Worm (Caenorhabditis elegans) whole organism, L1 larva: ENCODE results near the gene smcr-8.

Experiments
- C16A3.4 ChIP-seq: fragments of 150-350 bp; optimal IDR thresholded peaks from 2 replicates; lab custom pipeline; 2014; ENCODE audit warnings: missing biosample characterization, missing genetic modification characterization
- F16B12.6 ChIP-seq: fragments of 150-350 bp; optimal IDR thresholded peaks from 2 replicates; lab custom pipeline; 2014; ENCODE audit warnings: missing biosample characterization, missing genetic modification characterization
- aha-1 ChIP-seq: fragments of 150-350 bp; optimal IDR thresholded peaks from 2 replicates; lab custom pipeline; 2014; ENCODE audit warnings: missing biosample characterization, missing genetic modification characterization
- aly-2 ChIP-seq: fragments of 150-350 bp; optimal IDR thresholded peaks from 2 replicates; lab custom pipeline; 2014; ENCODE audit warnings: missing biosample characterization, missing genetic modification characterization
- blmp-1 ChIP-seq: fragments of 150-350 bp; optimal IDR thresholded peaks from 2 replicates; lab custom pipeline; 2014; ENCODE audit warnings: missing biosample characterization, missing genetic modification characterization
- ceh-8 ChIP-seq: fragments of 200-800 bp; sonication (Bioruptor generic); optimal IDR thresholded peaks from 2 replicates; lab custom pipeline; 2018; ENCODE audit warnings: mild to moderate bottlenecking, missing genetic modification characterization, moderate library complexity, missing compliant biosample characterization
- ceh-82 ChIP-seq, 3 experiments: fragments of 150-350 bp in 1 of 3; sonication (generic microtip) in 2 of 3; optimal IDR thresholded peaks; 2 replicates each; lab custom pipeline; 2014 to 2017; ENCODE audit warnings: missing biosample characterization in 3 of 3, missing genetic modification characterization in 3 of 3
- ces-1 ChIP-seq: fragments of 150-350 bp; optimal IDR thresholded peaks from 2 replicates; lab custom pipeline; 2014; ENCODE audit warnings: missing biosample characterization, missing genetic modification reagents, missing genetic modification characterization
- dpl-1 ChIP-seq, 3 experiments: fragments of 150-350 bp in 2 of 3; sonication (generic microtip) in 1 of 3; optimal IDR thresholded peaks; 2 replicates each; lab custom pipeline; 2014 to 2017; ENCODE audit warnings: missing biosample characterization in 3 of 3, missing genetic modification characterization in 3 of 3, missing genetic modification reagents in 3 of 3
- efl-1 ChIP-seq, 4 experiments: fragments of 150-350 bp; optimal IDR thresholded peaks in 3 of 4; peaks in 1 of 4; 1 replicate in 1 of 4; 2 replicates in 3 of 4; lab custom pipeline; 2014; ENCODE audit warnings: missing biosample characterization in 2 of 4, missing genetic modification characterization in 2 of 4, missing genetic modification reagents in 2 of 4
- efl-3 ChIP-seq: fragments of 200-800 bp; sonication (Bioruptor generic); optimal IDR thresholded peaks from 2 replicates; lab custom pipeline; 2018; ENCODE audit warnings: mild to moderate bottlenecking, missing genetic modification characterization, missing compliant biosample characterization
- egl-27 ChIP-seq, 2 experiments: fragments of 150-350 bp in 1 of 2; sonication (generic microtip); optimal IDR thresholded peaks; 3 replicates each; lab custom pipeline; 2017 to 2018; ENCODE audit warnings: missing biosample characterization in 2 of 2, missing genetic modification characterization in 2 of 2, missing genetic modification reagents in 2 of 2
- elt-3 ChIP-seq, 6 experiments: fragments of 150-350 bp in 1 of 6; sonication (generic microtip); optimal IDR thresholded peaks; 2 replicates each; lab custom pipeline; 2017 to 2018; ENCODE audit warnings: missing biosample characterization in 6 of 6, missing genetic modification characterization in 6 of 6, inconsistent platforms in 1 of 6
- ets-5 ChIP-seq: fragments of 200-800 bp; sonication (Bioruptor generic); IDR thresholded peaks from 2 replicates; pipeline ENCODE4 v1.3.6; 2022; ENCODE audit warnings: missing genetic modification characterization, missing compliant biosample characterization
- hlh-4 ChIP-seq: sonication (generic microtip); optimal IDR thresholded peaks from 2 replicates; lab custom pipeline; 2016; ENCODE audit warnings: mild to moderate bottlenecking, missing genetic modification characterization, missing compliant biosample characterization
- irx-1 ChIP-seq: sonication (generic microtip); optimal IDR thresholded peaks from 2 replicates; lab custom pipeline; 2016; ENCODE audit warnings: missing genetic modification characterization, missing compliant biosample characterization
- jun-1 ChIP-seq: fragments of 150-350 bp; optimal IDR thresholded peaks from 2 replicates; lab custom pipeline; 2014; ENCODE audit warnings: missing biosample characterization, missing genetic modification reagents, missing genetic modification characterization
- lin-14 ChIP-seq: fragments of 200-800 bp; sonication (Bioruptor generic); optimal IDR thresholded peaks from 2 replicates; lab custom pipeline; 2018; ENCODE audit warnings: mild to moderate bottlenecking, missing genetic modification characterization, moderate library complexity, missing compliant biosample characterization
- lin-35 ChIP-seq, 2 experiments: fragments of 150-350 bp; optimal IDR thresholded peaks; 2 replicates each; lab custom pipeline; 2014; ENCODE audit warnings: missing biosample characterization in 2 of 2, missing genetic modification characterization in 2 of 2, missing genetic modification reagents in 2 of 2
- lsy-2 ChIP-seq, 2 experiments: fragments of 150-350 bp; optimal IDR thresholded peaks; 2 replicates each; lab custom pipeline; 2014; ENCODE audit warnings: missing biosample characterization in 2 of 2, missing genetic modification characterization in 2 of 2
- mab-9 ChIP-seq: fragments of 200-800 bp; sonication (Bioruptor generic); IDR thresholded peaks from 2 replicates; pipeline ENCODE4 v1.3.6; 2022; ENCODE audit warnings: missing genetic modification reagents, missing genetic modification characterization, missing compliant biosample characterization
- mdl-1 ChIP-seq, 2 experiments: fragments of 150-350 bp; optimal IDR thresholded peaks; 2 replicates each; lab custom pipeline; 2014 to 2017; ENCODE audit warnings: missing biosample characterization in 2 of 2, missing genetic modification characterization in 2 of 2, inconsistent platforms in 1 of 2
- mef-2 ChIP-seq: fragments of 150-350 bp; optimal IDR thresholded peaks from 2 replicates; lab custom pipeline; 2014; ENCODE audit warnings: missing biosample characterization, missing genetic modification characterization
- mep-1 ChIP-seq: fragments of 150-350 bp; optimal IDR thresholded peaks from 2 replicates; lab custom pipeline; 2014; ENCODE audit warnings: missing biosample characterization, missing genetic modification characterization
- nhr-19 ChIP-seq: fragments of 200-800 bp; sonication (Bioruptor generic); conservative IDR thresholded peaks from 2 replicates; pipeline ENCODE4 v1.3.6; 2022; ENCODE audit warnings: missing genetic modification characterization, missing compliant biosample characterization
- nhr-20 ChIP-seq: sonication (generic microtip); optimal IDR thresholded peaks from 2 replicates; lab custom pipeline; 2016; ENCODE audit warnings: mild to moderate bottlenecking, missing genetic modification characterization, missing compliant biosample characterization
- nhr-47 ChIP-seq: sonication (generic microtip); optimal IDR thresholded peaks from 2 replicates; lab custom pipeline; 2016; ENCODE audit warnings: mild to moderate bottlenecking, missing genetic modification characterization, moderate library complexity, missing compliant biosample characterization
- nhr-71 ChIP-seq: sonication (generic microtip); optimal IDR thresholded peaks from 2 replicates; lab custom pipeline; 2016; ENCODE audit warnings: mild to moderate bottlenecking, missing genetic modification characterization, moderate library complexity, missing compliant biosample characterization
- nhr-84 ChIP-seq: sonication (generic microtip); optimal IDR thresholded peaks from 2 replicates; lab custom pipeline; 2017; ENCODE audit warnings: missing biosample characterization, missing genetic modification characterization
- nhr-85 ChIP-seq: sonication (generic microtip); peaks from one replicate; lab custom pipeline; 2016; ENCODE audit warnings: missing genetic modification characterization, inconsistent platforms, missing compliant biosample characterization
- nhr-90 ChIP-seq: sonication (generic microtip); optimal IDR thresholded peaks from 2 replicates; lab custom pipeline; 2016; ENCODE audit warnings: mild to moderate bottlenecking, missing genetic modification characterization, missing compliant biosample characterization; ENCODE audit not compliant: poor library complexity
- pag-3 ChIP-seq: sonication (generic microtip); optimal IDR thresholded peaks from 2 replicates; lab custom pipeline; 2017; ENCODE audit warnings: missing genetic modification characterization, mild to moderate bottlenecking, missing compliant biosample characterization, antibody characterized with exemption, borderline replicate concordance; ENCODE audit not compliant: insufficient read depth
- pax-3 ChIP-seq: fragments of 200-800 bp; sonication (Bioruptor generic); optimal IDR thresholded peaks from 2 replicates; lab custom pipeline; 2018; ENCODE audit warnings: mild to moderate bottlenecking, missing genetic modification characterization, moderate library complexity, missing compliant biosample characterization
- snpc-4 ChIP-seq: fragments of 150-350 bp; optimal IDR thresholded peaks from 2 replicates; lab custom pipeline; 2014; ENCODE audit warnings: missing biosample characterization, missing genetic modification characterization
- snu-23 ChIP-seq: sonication (generic microtip); optimal IDR thresholded peaks from 2 replicates; lab custom pipeline; 2016; ENCODE audit warnings: missing genetic modification characterization, missing compliant biosample characterization
- sox-4 ChIP-seq: sonication (generic microtip); optimal IDR thresholded peaks from 2 replicates; lab custom pipeline; 2016; ENCODE audit warnings: missing genetic modification characterization, missing compliant biosample characterization
- sptf-1 ChIP-seq: fragments of 150-350 bp; optimal IDR thresholded peaks from 2 replicates; lab custom pipeline; 2014; ENCODE audit warnings: missing biosample characterization, missing genetic modification characterization
- tbx-2 ChIP-seq: sonication (generic microtip); optimal IDR thresholded peaks from 2 replicates; lab custom pipeline; 2016; ENCODE audit warnings: missing genetic modification characterization, missing compliant biosample characterization
- xbp-1 ChIP-seq: sonication (generic microtip); optimal IDR thresholded peaks from 2 replicates; lab custom pipeline; 2016; ENCODE audit warnings: missing genetic modification characterization, missing compliant biosample characterization
- zip-4 ChIP-seq: fragments of 200-800 bp; sonication (Bioruptor generic); optimal IDR thresholded peaks from 2 replicates; lab custom pipeline; 2018; ENCODE audit warnings: mild to moderate bottlenecking, missing genetic modification characterization, moderate library complexity, missing compliant biosample characterization
- ztf-11 ChIP-seq, 2 experiments: sonication (generic microtip); optimal IDR thresholded peaks; 2 replicates each; lab custom pipeline; 2016 to 2017; ENCODE audit warnings: missing genetic modification characterization in 2 of 2, missing biosample characterization in 1 of 2, missing compliant biosample characterization in 1 of 2

The smcr-8 gene

DNA sequence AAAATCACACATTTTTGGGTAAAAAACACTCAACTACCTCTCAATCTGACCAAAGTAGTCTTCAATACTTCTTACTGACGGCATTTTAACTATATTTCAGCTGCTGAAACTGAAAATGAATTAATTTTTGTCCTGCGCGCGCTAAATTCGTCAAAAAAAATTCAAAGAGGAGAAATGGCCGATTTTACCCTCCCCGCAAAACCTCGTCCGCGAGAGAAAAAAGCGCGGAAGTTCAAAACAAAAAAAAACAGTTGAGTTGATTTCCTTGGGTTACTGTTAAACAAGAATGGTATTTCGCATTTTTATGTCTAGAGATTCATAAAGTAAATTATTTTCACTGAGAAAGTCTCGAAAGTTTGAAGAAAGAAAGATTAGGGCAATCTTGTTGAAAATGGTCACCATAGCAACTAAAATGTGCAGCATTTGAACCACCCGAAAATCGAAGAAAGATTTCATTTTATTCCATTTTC, 12.3 kb upstream of the smcr-8 start, which contains the start of the genes C27F2.10 and wdr-60 (continued):
- TF ChIP-seq efl-1 (optimal IDR thresholded peaks at IDR 0.05; lab: Kevin White, UChicago), result peak; percentile 58 to 89
- peak; percentile 88 to 98 for TF ChIP-seq efl-1 (GFP tag; optimal IDR thresholded peaks at IDR 0.05 in 1 of 2; lab: Kevin White, UChicago)
- TF ChIP-seq, all 84 proteins: peak for 20

DNA sequence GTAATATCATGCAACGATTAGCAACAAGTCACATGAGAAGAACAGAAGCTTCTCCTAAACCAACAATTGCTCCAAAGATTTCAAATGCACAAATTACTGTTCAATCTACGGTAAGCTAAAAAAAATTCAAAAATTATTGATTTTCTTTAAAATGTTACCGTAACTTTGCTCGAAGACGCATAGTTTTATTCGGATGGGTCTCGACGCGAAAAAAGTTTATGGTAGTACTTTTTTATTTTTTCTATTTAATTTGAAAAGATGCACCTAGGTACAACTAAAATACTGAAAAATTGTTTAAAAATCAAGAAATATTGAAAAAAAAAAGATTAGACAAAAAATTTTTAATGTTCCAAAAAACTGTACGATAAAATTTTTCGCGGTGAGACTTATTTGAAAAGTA, 11.5 kb upstream of the smcr-8 start:
- TF ChIP-seq pax-3 (tag; lab: Kevin White, UChicago) (no peak), efl-1 (optimal IDR thresholded peaks at IDR 0.05; lab: Kevin White, UChicago) (no peak), efl-1 (GFP tag; optimal IDR thresholded peaks at IDR 0.05 in 1 of 2; lab: Kevin White, UChicago) (peak in 1 of 2 experiments; percentile 43)
- TF ChIP-seq, all 84 proteins: peak for 1

DNA sequence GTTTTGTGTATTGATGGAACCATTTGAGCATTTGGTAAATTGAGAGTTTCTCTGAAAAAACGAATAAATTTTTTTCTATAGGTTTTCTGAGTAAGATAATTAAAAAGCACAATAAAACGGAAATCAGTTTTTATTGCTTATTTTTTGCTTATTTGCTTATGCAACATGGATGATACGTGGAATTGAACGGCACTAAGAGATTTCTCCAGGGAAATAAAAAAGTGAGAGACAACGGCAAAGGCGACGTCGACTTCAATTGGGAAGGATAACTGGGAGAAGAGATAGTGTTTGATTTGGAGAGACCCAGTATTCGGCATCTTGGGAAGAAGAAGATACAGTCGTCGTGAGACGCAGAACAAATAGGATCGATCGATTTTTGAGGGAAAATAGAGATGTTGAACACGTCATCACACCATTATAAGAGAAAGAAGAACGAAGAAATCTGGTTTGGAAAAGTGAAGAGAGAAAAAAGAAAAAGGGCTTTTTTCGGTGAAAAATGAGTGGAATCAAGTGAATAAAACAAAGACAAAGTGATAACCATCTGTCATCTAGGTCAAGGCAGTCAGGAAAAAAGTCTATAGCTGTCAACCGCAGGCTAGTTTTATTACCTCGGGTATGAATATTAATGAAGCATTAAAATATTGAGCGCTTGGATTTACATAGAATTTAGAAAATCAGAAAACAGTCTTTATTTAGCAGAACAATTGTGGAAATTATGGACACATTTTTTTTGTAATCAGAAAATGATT, 890 bp upstream of the smcr-8 start, which contains the start of gene tmem-131:
tmem-131 (minus strand) TSS at position 51 of the 749 bp plus-strand sequence.
- TF ChIP-seq nhr-85 (tag; lab: Kevin White, UChicago) (peak; percentile 93), egl-27 (tag; optimal IDR thresholded peaks at IDR 0.05; lab: Kevin White, UChicago) (no peak), efl-3 (GFP tag; lab: Kevin White, UChicago) (no peak), xbp-1 (peak; percentile 77), aha-1 (no peak), aly-2 (tag; lab: Kevin White, UChicago) (no peak), F16B12.6 (tag; lab: Kevin White, UChicago) (no peak), ceh-8 (GFP tag; lab: Kevin White, UChicago) (no peak), nhr-90 (tag; lab: Kevin White, UChicago) (peak; percentile 24), sptf-1 (tag; lab: Kevin White, UChicago) (no peak), nhr-20 (tag; lab: Kevin White, UChicago) (peak; percentile 44), ces-1 (GFP tag; lab: Kevin White, UChicago) (no peak), lin-14 (GFP tag; lab: Kevin White, UChicago) (peak; percentile 67), mef-2 (no peak), nhr-19 (0 out of 2 replicates have a peak, but pooled peaks have one; percentile 5), nhr-47 (tag; lab: Kevin White, UChicago) (no peak), snpc-4 (tag; lab: Kevin White, UChicago) (no peak), elt-3 (tag; optimal IDR thresholded peaks at IDR 0.05; lab: Kevin White, UChicago) (peak in 2 of 6 experiments; percentile 67 to 73), ceh-82 (tag; optimal IDR thresholded peaks at IDR 0.05; lab: Kevin White, UChicago) (no peak), ztf-11 (tag; optimal IDR thresholded peaks at IDR 0.05; lab: Kevin White, UChicago) (no peak), dpl-1 (GFP tag; optimal IDR thresholded peaks at IDR 0.05; lab: Kevin White, UChicago) (peak in 2 of 3 experiments; percentile 27 to 34), blmp-1 (tag; lab: Kevin White, UChicago) (peak; percentile 94), ets-5 (GFP tag; lab: Robert Waterston, UW) (no peak), mab-9 (no peak), sox-4 (tag; lab: Kevin White, UChicago) (no peak), nhr-84 (tag; lab: Kevin White, UChicago) (no peak), nhr-71 (tag; lab: Kevin White, UChicago) (peak; percentile 50), mep-1 (tag; lab: Kevin White, UChicago) (peak; percentile 59), jun-1 (tag; lab: Kevin White, UChicago) (no peak), lin-35 (GFP tag; optimal IDR thresholded peaks at IDR 0.05; lab: Kevin White, UChicago) (peak; percentile 8 to 46), efl-1 (optimal IDR thresholded peaks at IDR 0.05; lab: Kevin White, UChicago) (peak in 1 of 2 experiments; percentile 24), efl-1 (GFP tag; optimal IDR thresholded peaks at IDR 0.05 in 1 of 2; lab: Kevin White, UChicago) (peak in 1 of 2 experiments; percentile 89), tbx-2 (peak; percentile 4), irx-1 (tag; lab: Kevin White, UChicago) (peak; percentile 11), zip-4 (GFP tag; lab: Kevin White, UChicago) (no peak), snu-23 (GFP tag; lab: Kevin White, UChicago) (peak; percentile 55), lsy-2 (tag; optimal IDR thresholded peaks at IDR 0.05; lab: Kevin White, UChicago) (peak; percentile 7 to 47), mdl-1 (tag; optimal IDR thresholded peaks at IDR 0.05; lab: Kevin White, UChicago) (no peak), hlh-4 (no peak), pag-3 (no peak), C16A3.4 (tag; lab: Kevin White, UChicago) (peak; percentile 35)
